Fruit fly (Drosophila melanogaster) Kc167 (cell line): Measurements from ENCODE around the gene Ppox.

Experiments used
- Myc ChIP-seq: fragments of >200 bp; optimal IDR thresholded peaks from 2 replicates; lab custom pipeline; 2017; ENCODE audit warnings: missing external identifiers
- h ChIP-seq: fragments of >200 bp; optimal IDR thresholded peaks from 3 replicates; lab custom pipeline; 2018; ENCODE audit warnings: missing external identifiers
- insv ChIP-seq: fragments of >200 bp; optimal IDR thresholded peaks from 3 replicates; lab custom pipeline; 2018; ENCODE audit warnings: missing external identifiers
- ttk ChIP-seq: sonication (Bioruptor generic); optimal IDR thresholded peaks from 2 replicates; lab custom pipeline; 2017; ENCODE audit warnings: missing external identifiers

dm6 chr3R:24667538-24668207, 6.0 kb upstream of the Ppox start:
- TF ChIP-seq insv (lab: Kevin White, UChicago) (no peak), h (lab: Kevin White, UChicago) (no peak), Myc (no peak), ttk (lab: Kevin White, UChicago) (no peak)
